Worm (Caenorhabditis elegans): ENCODE data around the gene srt-30.
A peak's percentile ranks its signal among the peaks of the same experiment; 100 is the strongest.

DNA sequence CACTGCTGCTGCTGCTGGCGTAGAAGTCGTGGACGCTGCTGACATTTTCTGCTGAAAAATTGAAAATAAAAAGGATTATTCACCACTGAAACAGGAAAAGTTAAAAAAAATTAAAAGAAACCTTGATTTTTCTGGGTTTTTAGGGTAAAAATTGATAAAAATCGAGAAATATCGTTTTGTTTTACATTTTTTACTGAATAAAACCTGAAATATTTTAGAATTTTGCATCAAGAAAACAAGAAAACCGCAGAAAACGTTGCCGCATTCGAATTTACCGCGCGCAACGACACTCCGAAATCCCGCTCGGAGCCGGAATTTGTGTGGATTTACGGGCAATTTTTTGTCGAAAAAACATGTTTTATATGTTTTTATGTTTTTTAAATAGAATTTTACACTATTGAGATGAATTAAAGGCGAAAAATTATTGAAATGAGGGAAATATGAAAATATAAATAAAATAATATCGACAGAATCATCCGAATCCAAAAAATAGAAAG lies 40.8 kb downstream of the srt-30 start, which contains the start of gene chk-1:
- TF ChIP-seq ref-1 (GFP tag; conservative IDR thresholded peaks at IDR 0.05) (no peak), med-1 (GFP tag; optimal IDR thresholded peaks at IDR 0.05; ENCODE audit: insufficient read depth) (no peak), tab-1 (GFP tag; IDR thresholded peaks at IDR 0.05) (no peak), flt-1 (GFP tag; IDR thresholded peaks at IDR 0.05) (no peak), klf-2 (GFP tag; conservative IDR thresholded peaks at IDR 0.05) (no peak), ztf-23 (GFP tag; IDR thresholded peaks at IDR 0.05) (no peak), cog-1 (tag; optimal IDR thresholded peaks at IDR 0.05) (peak; percentile 38), ztf-29 (GFP tag; IDR thresholded peaks at IDR 0.05) (no peak), T22C8.4 (GFP tag; IDR thresholded peaks at IDR 0.05) (no peak)
